Fruit fly (Drosophila melanogaster) whole organism, wandering third instar larva: ENCODE data around the gene Sarm.
A peak's percentile ranks its signal among the peaks of the same experiment; 100 is the strongest.

ENCODE experiments used
- Abd-B ChIP-seq: fragments of >200 bp; optimal IDR thresholded peaks from 2 replicates; lab custom pipeline; 2017; ENCODE audit warnings: missing biosample characterization, missing genetic modification characterization
- CG32264 ChIP-seq: fragments of 200-800 bp; sonication (Bioruptor generic); optimal IDR thresholded peaks from 2 replicates; lab custom pipeline; 2016; ENCODE audit warnings: missing biosample characterization, missing genetic modification characterization
- CG9705 ChIP-seq: fragments of 200-800 bp; sonication (Bioruptor generic); optimal IDR thresholded peaks from 2 replicates; lab custom pipeline; 2018; ENCODE audit warnings: missing biosample characterization, mild to moderate bottlenecking, missing genetic modification characterization
- CrebA ChIP-seq: fragments of 200-800 bp; sonication (Bioruptor generic); optimal IDR thresholded peaks from 2 replicates; lab custom pipeline; 2016; ENCODE audit warnings: missing biosample characterization, mild to moderate bottlenecking, missing genetic modification characterization, borderline replicate concordance
- Dfd ChIP-seq: fragments of >200 bp; optimal IDR thresholded peaks from 2 replicates; lab custom pipeline; 2017; ENCODE audit warnings: missing biosample characterization, missing genetic modification characterization
- Dif ChIP-seq: fragments of 200-275, 200-300 bp; sonication (Bioruptor generic); optimal IDR thresholded peaks from 2 replicates; lab custom pipeline; 2018; ENCODE audit warnings: missing biosample characterization, missing genetic modification characterization; ENCODE audit not compliant: partially characterized antibody
- GATAd ChIP-seq: sonication (Bioruptor generic); optimal IDR thresholded peaks from 2 replicates; lab custom pipeline; 2016; ENCODE audit warnings: missing biosample characterization, missing genetic modification characterization
- HLH106 ChIP-seq: fragments of 200-800 bp; optimal IDR thresholded peaks from 3 replicates; lab custom pipeline; 2019; ENCODE audit warnings: missing biosample characterization, mild to moderate bottlenecking, missing genetic modification characterization, moderate library complexity
- Hnf4 ChIP-seq: fragments of 200-800 bp; sonication (Bioruptor generic); optimal IDR thresholded peaks from 2 replicates; lab custom pipeline; 2016; ENCODE audit warnings: missing biosample characterization, mild to moderate bottlenecking, missing genetic modification characterization
- Hr78 ChIP-seq: fragments of >200 bp; optimal IDR thresholded peaks from 2 replicates; lab custom pipeline; 2017; ENCODE audit warnings: missing biosample characterization, missing genetic modification characterization
- Hr83 ChIP-seq: fragments of 200-300 bp; sonication (Bioruptor generic); optimal IDR thresholded peaks from 2 replicates; lab custom pipeline; 2016; ENCODE audit warnings: missing biosample characterization, mild to moderate bottlenecking, missing genetic modification characterization, moderate library complexity; ENCODE audit not compliant: poor library complexity, severe bottlenecking
- Jra ChIP-seq: sonication (Bioruptor generic); optimal IDR thresholded peaks from 2 replicates; lab custom pipeline; 2016; ENCODE audit warnings: missing biosample characterization, missing genetic modification characterization
- Mio ChIP-seq: sonication (Bioruptor generic); optimal IDR thresholded peaks from 2 replicates; lab custom pipeline; 2016; ENCODE audit warnings: missing biosample characterization, missing genetic modification characterization
- Myc ChIP-seq: fragments of >200 bp; optimal IDR thresholded peaks from 2 replicates; lab custom pipeline; 2017
- N ChIP-seq: fragments of >200 bp; optimal IDR thresholded peaks from 2 replicates; lab custom pipeline; 2018; ENCODE audit warnings: missing biosample characterization, missing external identifiers, missing genetic modification characterization
- OdsH ChIP-seq: fragments of 200-800 bp; sonication (Bioruptor generic); optimal IDR thresholded peaks from 2 replicates; lab custom pipeline; 2016; ENCODE audit warnings: missing biosample characterization, mild to moderate bottlenecking, missing genetic modification characterization
- Rel ChIP-seq, 2 experiments: fragments of 200-800 bp; sonication (Bioruptor generic) in 1 of 2; optimal IDR thresholded peaks; 2 replicates in 1 of 2; 3 replicates in 1 of 2; lab custom pipeline; 2016 to 2019; ENCODE audit warnings: mild to moderate bottlenecking in 2 of 2, missing biosample characterization in 2 of 2, missing genetic modification characterization in 2 of 2, moderate library complexity in 1 of 2
- Sp1 ChIP-seq: fragments of 200-800 bp; sonication (Bioruptor generic); optimal IDR thresholded peaks from 3 replicates; lab custom pipeline; 2019; ENCODE audit warnings: missing biosample characterization, mild to moderate bottlenecking, missing genetic modification characterization, moderate library complexity
- Vsx2 ChIP-seq: fragments of 200-300, 225-300 bp; sonication (Bioruptor generic); optimal IDR thresholded peaks from 2 replicates; lab custom pipeline; 2018; ENCODE audit warnings: missing biosample characterization, missing genetic modification characterization; ENCODE audit not compliant: partially characterized antibody
- br ChIP-seq: fragments of 200-800 bp; sonication (Bioruptor generic); optimal IDR thresholded peaks from 2 replicates; lab custom pipeline; 2016; ENCODE audit warnings: missing biosample characterization, missing genetic modification characterization
- brk ChIP-seq: fragments of 200-800 bp; sonication (Bioruptor generic); optimal IDR thresholded peaks from 2 replicates; lab custom pipeline; 2016; ENCODE audit warnings: missing biosample characterization, mild to moderate bottlenecking, missing genetic modification characterization
- dl ChIP-seq, 2 experiments: fragments of 175-275, 200-275 bp in 1 of 2; fragments of 200-275 bp in 1 of 2; sonication (Bioruptor generic); optimal IDR thresholded peaks; lab custom pipeline; 2018; ENCODE audit warnings: mild to moderate bottlenecking in 2 of 2, missing biosample characterization in 2 of 2, missing genetic modification characterization in 2 of 2, moderate library complexity in 2 of 2; ENCODE audit not compliant: partially characterized antibody in 2 of 2, insufficient read depth in 1 of 2
- dmrt93B ChIP-seq: fragments of 200-800 bp; sonication (Bioruptor generic); optimal IDR thresholded peaks from 2 replicates; lab custom pipeline; 2018; ENCODE audit warnings: missing biosample characterization, mild to moderate bottlenecking, missing genetic modification characterization
- dsf ChIP-seq: sonication (Bioruptor generic); optimal IDR thresholded peaks from 2 replicates; lab custom pipeline; 2016; ENCODE audit warnings: missing biosample characterization, missing genetic modification characterization, borderline replicate concordance
- ey ChIP-seq: fragments of 200-800 bp; sonication (Bioruptor generic); optimal IDR thresholded peaks from 2 replicates; lab custom pipeline; 2016; ENCODE audit warnings: missing biosample characterization, missing genetic modification characterization
- foxo ChIP-seq, 2 experiments: fragments of 200-800 bp; sonication (Bioruptor generic); optimal IDR thresholded peaks; 2 replicates in 1 of 2; 3 replicates in 1 of 2; lab custom pipeline; 2016 to 2017; ENCODE audit warnings: missing biosample characterization in 2 of 2, missing genetic modification characterization in 2 of 2
- fru ChIP-seq: fragments of 200-800 bp; sonication (Bioruptor generic); optimal IDR thresholded peaks from 3 replicates; lab custom pipeline; 2016; ENCODE audit warnings: missing biosample characterization, mild to moderate bottlenecking, missing genetic modification characterization
- h ChIP-seq: fragments of 200-800 bp; sonication (Bioruptor generic); optimal IDR thresholded peaks from 3 replicates; lab custom pipeline; 2016; ENCODE audit warnings: missing biosample characterization, mild to moderate bottlenecking, missing genetic modification characterization
- jim ChIP-seq: fragments of 175-275, 200-325 bp; sonication (Bioruptor generic); optimal IDR thresholded peaks from 2 replicates; lab custom pipeline; 2016; ENCODE audit warnings: missing biosample characterization, mild to moderate bottlenecking, missing genetic modification characterization
- lola ChIP-seq: fragments of >200 bp; optimal IDR thresholded peaks from 2 replicates; lab custom pipeline; 2017; ENCODE audit warnings: missing biosample characterization, missing genetic modification characterization
- pan ChIP-seq: fragments of >200 bp; optimal IDR thresholded peaks from 2 replicates; lab custom pipeline; 2017
- psq ChIP-seq: fragments of 200-800 bp; sonication (Bioruptor generic); optimal IDR thresholded peaks from 3 replicates; lab custom pipeline; 2017; ENCODE audit warnings: missing biosample characterization, mild to moderate bottlenecking, missing genetic modification characterization, moderate library complexity
- rgr ChIP-seq: fragments of 200-800 bp; sonication (Bioruptor generic); optimal IDR thresholded peaks from 3 replicates; lab custom pipeline; 2016; ENCODE audit warnings: missing biosample characterization, mild to moderate bottlenecking, missing genetic modification characterization
- sage ChIP-seq: fragments of 200-800 bp; sonication (Bioruptor generic); optimal IDR thresholded peaks from 2 replicates; lab custom pipeline; 2016; ENCODE audit warnings: missing biosample characterization, mild to moderate bottlenecking, missing genetic modification characterization
- sv ChIP-seq: fragments of 200-800 bp; sonication (Bioruptor generic); optimal IDR thresholded peaks from 3 replicates; lab custom pipeline; 2016; ENCODE audit warnings: missing biosample characterization, missing genetic modification characterization
- tai ChIP-seq: sonication (Bioruptor generic); optimal IDR thresholded peaks from 2 replicates; lab custom pipeline; 2016; ENCODE audit warnings: missing biosample characterization, missing genetic modification characterization
- usp ChIP-seq: fragments of >200 bp; optimal IDR thresholded peaks from 2 replicates; lab custom pipeline; 2017; ENCODE audit warnings: missing biosample characterization, missing genetic modification characterization
- woc ChIP-seq: sonication (Bioruptor generic); optimal IDR thresholded peaks from 2 replicates; lab custom pipeline; 2016; ENCODE audit warnings: missing biosample characterization, mild to moderate bottlenecking, missing genetic modification characterization

Gene Sarm

DNA sequence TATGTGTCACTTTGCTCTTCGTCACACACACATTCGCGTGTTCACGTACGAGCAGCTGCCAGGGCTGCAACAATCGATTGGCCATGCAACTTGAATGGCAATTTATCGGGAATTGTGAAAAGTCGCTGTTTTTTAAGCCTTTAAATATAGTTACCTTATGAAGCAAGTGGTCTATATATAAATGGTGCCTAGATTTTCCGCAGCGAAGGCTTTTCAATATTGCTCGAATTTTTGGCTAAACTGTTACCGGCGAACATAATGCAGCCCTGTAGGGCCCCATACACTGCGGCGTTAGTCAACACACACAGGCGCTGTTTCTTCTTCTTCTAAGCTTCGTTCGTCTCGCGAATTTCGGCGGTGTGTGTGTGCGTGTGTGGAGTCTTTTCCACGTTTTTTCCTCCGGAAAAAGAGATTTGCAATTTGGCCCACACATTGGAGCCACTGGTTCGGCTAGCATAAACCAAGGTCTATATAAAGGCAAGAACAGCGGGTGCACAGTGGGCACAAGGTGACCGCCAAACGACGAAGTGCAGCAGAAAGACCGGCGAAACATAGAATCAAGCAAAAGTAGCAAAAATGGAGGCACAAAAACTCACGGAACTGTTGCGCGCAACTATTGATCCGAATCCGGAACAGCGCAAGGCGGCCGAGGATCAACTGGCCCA lies 52.3 kb downstream of the Sarm start, which contains the start of the genes Arp3 and msk:
TSS of gene Arp3 (minus strand) at position 39 of the 665 bp plus-strand sequence.
TSS of gene msk (plus strand) at position 316 of the 665 bp plus-strand sequence.
- TF ChIP-seq Jra = peak; percentile 87
- peak; percentile 72 for TF ChIP-seq Sp1 (GFP tag; lab: Kevin White, UChicago)
- TF ChIP-seq CrebA = no peak
- no peak for TF ChIP-seq CG32264 (GFP tag; lab: Kevin White, UChicago)
- peak; percentile 84 for TF ChIP-seq rgr (GFP tag; lab: Kevin White, UChicago)
- TF ChIP-seq Dfd (GFP tag; lab: Kevin White, UChicago) = no peak
- TF ChIP-seq fru (GFP tag; lab: Kevin White, UChicago) = no peak
- peak in 1 of 2 experiments; percentile 88 for TF ChIP-seq foxo (GFP tag; optimal IDR thresholded peaks at IDR 0.05; lab: Kevin White, UChicago)
- TF ChIP-seq Hr78 = no peak
- peak; percentile 50 for TF ChIP-seq GATAd
- TF ChIP-seq tai (GFP tag; lab: Kevin White, UChicago) = no peak
- peak; percentile 88 for TF ChIP-seq sv
- peak; percentile 87 for TF ChIP-seq h
- TF ChIP-seq Abd-B (GFP tag; lab: Kevin White, UChicago) = no peak
- no peak for TF ChIP-seq dsf
- TF ChIP-seq usp = no peak
- no peak for TF ChIP-seq pan
- TF ChIP-seq woc (GFP tag; lab: Kevin White, UChicago) = no peak
- TF ChIP-seq Vsx2 = no peak
- no peak for TF ChIP-seq dl (GFP tag; optimal IDR thresholded peaks at IDR 0.05; lab: Kevin White, UChicago; ENCODE audit: insufficient read depth in 1 of 2, partially characterized antibody in 2 of 2)
- peak; percentile 75 for TF ChIP-seq Hr83 (GFP tag; lab: Kevin White, UChicago)
- no peak for TF ChIP-seq dmrt93B (GFP tag; lab: Kevin White, UChicago)
- no peak for TF ChIP-seq Dif (GFP tag; lab: Kevin White, UChicago)
- TF ChIP-seq jim (GFP tag; lab: Kevin White, UChicago) = no peak
- peak; percentile 79 for TF ChIP-seq CG9705 (GFP tag; lab: Kevin White, UChicago)
- TF ChIP-seq N (GFP tag; lab: Kevin White, UChicago) = no peak
- TF ChIP-seq psq = peak; percentile 82
- TF ChIP-seq Hnf4 = peak; percentile 84
- peak; percentile 81 for TF ChIP-seq HLH106
- peak; percentile 82 for TF ChIP-seq br (GFP tag; lab: Kevin White, UChicago)
- TF ChIP-seq lola (GFP tag; lab: Kevin White, UChicago) = no peak
- TF ChIP-seq ey = peak; percentile 81
- peak; percentile 76 for TF ChIP-seq OdsH (GFP tag; lab: Kevin White, UChicago)
- no peak for TF ChIP-seq sage (GFP tag; lab: Kevin White, UChicago)
- TF ChIP-seq Mio = peak; percentile 2
- no peak for TF ChIP-seq brk (GFP tag; lab: Kevin White, UChicago)
- TF ChIP-seq Myc (lab: Kevin White, UChicago) = peak; percentile 38
- no peak for TF ChIP-seq Rel (GFP tag; optimal IDR thresholded peaks at IDR 0.05; lab: Kevin White, UChicago)
- peak; percentile 64 for TF ChIP-seq Rel (tag; optimal IDR thresholded peaks at IDR 0.05; lab: Kevin White, UChicago)

DNA sequence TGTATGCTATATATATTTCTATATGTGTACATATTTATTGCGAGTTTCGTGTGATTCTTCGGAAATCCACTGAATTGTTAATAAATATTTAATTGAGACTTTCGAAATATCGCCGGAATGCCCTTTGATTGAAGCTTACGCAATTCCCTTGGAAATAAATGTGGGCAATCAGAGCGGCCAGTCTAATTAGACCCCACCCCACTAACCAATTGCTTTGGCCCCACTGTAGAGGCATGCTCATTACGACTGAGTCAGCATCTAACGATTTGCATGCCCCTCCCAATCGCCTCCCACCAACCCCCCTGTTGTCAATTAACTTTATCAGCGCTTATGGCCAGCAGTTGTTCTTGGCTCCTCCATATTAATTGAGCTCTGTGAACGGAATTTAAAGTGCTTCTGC lies 53.1 kb downstream of the Sarm start:
- TF ChIP-seq dl (GFP tag; optimal IDR thresholded peaks at IDR 0.05; lab: Kevin White, UChicago; ENCODE audit: insufficient read depth in 1 of 2, partially characterized antibody in 2 of 2) (no peak), N (GFP tag; lab: Kevin White, UChicago) (no peak), usp (no peak), tai (GFP tag; lab: Kevin White, UChicago) (no peak), jim (GFP tag; lab: Kevin White, UChicago) (no peak), woc (GFP tag; lab: Kevin White, UChicago) (no peak), Dfd (GFP tag; lab: Kevin White, UChicago) (no peak), Hr83 (GFP tag; lab: Kevin White, UChicago) (no peak), sage (GFP tag; lab: Kevin White, UChicago) (no peak)
